Fruit fly (Drosophila melanogaster): ENCODE data around the gene CG9121.

CG9121 gene

dm6 chr2L:5042076-5042475, 8.8 kb downstream of the CG9121 start (continued):
- TF ChIP-seq jumu (GFP tag; optimal IDR thresholded peaks at IDR 0.05) (no peak), CG30403 (GFP tag; optimal IDR thresholded peaks at IDR 0.05) (peak; percentile 4), Meics (GFP tag; optimal IDR thresholded peaks at IDR 0.05) (no peak), CG3726 (GFP tag; IDR thresholded peaks at IDR 0.05) (no peak), CG6854 (GFP tag; optimal IDR thresholded peaks at IDR 0.05) (no peak), Taf1 (GFP tag; IDR thresholded peaks at IDR 0.05) (no peak), CG34422 (GFP tag; IDR thresholded peaks at IDR 0.05) (no peak), Oaz (GFP tag; IDR thresholded peaks at IDR 0.05) (no peak), nerfin-2 (GFP tag; IDR thresholded peaks at IDR 0.05; ENCODE audit: partially characterized antibody) (no peak), CG12769 (tag; optimal IDR thresholded peaks at IDR 0.05) (no peak), gem (tag; optimal IDR thresholded peaks at IDR 0.05) (no peak), Mes4 (GFP tag; optimal IDR thresholded peaks at IDR 0.05) (no peak), chif (GFP tag; optimal IDR thresholded peaks at IDR 0.05) (no peak), CG32772 (GFP tag; IDR thresholded peaks at IDR 0.05) (no peak), CG10267 (tag; optimal IDR thresholded peaks at IDR 0.05) (peak; percentile 36), toy (GFP tag; IDR thresholded peaks at IDR 0.05) (no peak), CG15269 (tag; optimal IDR thresholded peaks at IDR 0.05) (peak; percentile 23), Rx (GFP tag; IDR thresholded peaks at IDR 0.05) (no peak), HmgZ (tag; optimal IDR thresholded peaks at IDR 0.05) (peak; percentile 4), Doc3 (GFP tag; IDR thresholded peaks at IDR 0.05; ENCODE audit: partially characterized antibody) (no peak), nerfin-1 (tag; optimal IDR thresholded peaks at IDR 0.05) (peak; percentile 25), phol (tag; optimal IDR thresholded peaks at IDR 0.05) (peak; percentile 57), CG6765 (GFP tag; optimal IDR thresholded peaks at IDR 0.05) (no peak), CG31365 (tag; optimal IDR thresholded peaks at IDR 0.05) (no peak), Ptx1 (GFP tag; IDR thresholded peaks at IDR 0.05) (no peak), nmo (GFP tag; optimal IDR thresholded peaks at IDR 0.05) (peak; percentile 27), D19A (tag; optimal IDR thresholded peaks at IDR 0.05) (peak; percentile 47), CG43689 (GFP tag; IDR thresholded peaks at IDR 0.05) (no peak), CG33557 (GFP tag; optimal IDR thresholded peaks at IDR 0.05) (peak; percentile 29), Max (GFP tag; optimal IDR thresholded peaks at IDR 0.05) (no peak), fd96Cb (tag; optimal IDR thresholded peaks at IDR 0.05) (peak; percentile 33), Oli (tag; optimal IDR thresholded peaks at IDR 0.05) (peak; percentile 36), Scr (GFP tag; IDR thresholded peaks at IDR 0.05; ENCODE audit: partially characterized antibody) (no peak), CG17328 (GFP tag; IDR thresholded peaks at IDR 0.05) (peak; percentile 30; the same call in 1 of the 2 replicates), ap (GFP tag; IDR thresholded peaks at IDR 0.05) (no peak), CG2712 (tag; optimal IDR thresholded peaks at IDR 0.05) (peak; percentile 60), CG42726 (GFP tag; IDR thresholded peaks at IDR 0.05; ENCODE audit: partially characterized antibody) (no peak), CG4730 (GFP tag; IDR thresholded peaks at IDR 0.05) (no peak), CG2199 (GFP tag; IDR thresholded peaks at IDR 0.05) (no peak), CG2129 (GFP tag; IDR thresholded peaks at IDR 0.05; ENCODE audit: partially characterized antibody) (no peak), CG12391 (tag; optimal IDR thresholded peaks at IDR 0.05) (peak; percentile 42), CHES-1-like (GFP tag; optimal IDR thresholded peaks at IDR 0.05) (no peak), fd3F (GFP tag; optimal IDR thresholded peaks at IDR 0.05) (no peak), CG11560 (tag; IDR thresholded peaks at IDR 0.05) (no peak), dmrt11E (tag; optimal IDR thresholded peaks at IDR 0.05) (peak; percentile 62), pfk (GFP tag; optimal IDR thresholded peaks at IDR 0.05) (no peak), CG15011 (GFP tag; optimal IDR thresholded peaks at IDR 0.05) (no peak), sc (optimal IDR thresholded peaks at IDR 0.05) (no peak), sc (GFP tag; optimal IDR thresholded peaks at IDR 0.05) (no peak), CG2120 (GFP tag; optimal IDR thresholded peaks at IDR 0.05) (peak; percentile 16), bsh (GFP tag; optimal IDR thresholded peaks at IDR 0.05) (peak in 1 of 2 experiments; percentile 53)

All from whole organism, embryonic.